Worm (Caenorhabditis elegans) whole organism, L2 larva: ENCODE data around the gene W06F12.3.

Experiments used
- C34F6.9 ChIP-seq: fragments of 150-350 bp; optimal IDR thresholded peaks from 2 replicates; lab custom pipeline; 2014; ENCODE audit warnings: missing biosample characterization, missing genetic modification characterization
- F13H6.1 ChIP-seq: sonication (generic microtip); optimal IDR thresholded peaks from 2 replicates; lab custom pipeline; 2016; ENCODE audit warnings: missing genetic modification characterization, missing compliant biosample characterization
- ZK546.5 ChIP-seq: sonication (generic microtip); optimal IDR thresholded peaks from 2 replicates; lab custom pipeline; 2017; ENCODE audit warnings: missing biosample characterization, missing genetic modification characterization
- alr-1 ChIP-seq: fragments of 150-350 bp; optimal IDR thresholded peaks from 2 replicates; lab custom pipeline; 2014; ENCODE audit warnings: missing biosample characterization, missing genetic modification characterization
- aly-2 ChIP-seq: fragments of 150-350 bp; optimal IDR thresholded peaks from 2 replicates; lab custom pipeline; 2014; ENCODE audit warnings: missing biosample characterization, missing genetic modification characterization
- ama-1 ChIP-seq: fragments of 150-350 bp; optimal IDR thresholded peaks from 2 replicates; lab custom pipeline; 2018; ENCODE audit warnings: inconsistent platforms
- blmp-1 ChIP-seq: sonication (generic microtip); optimal IDR thresholded peaks from 2 replicates; lab custom pipeline; 2017; ENCODE audit warnings: missing genetic modification characterization, mild to moderate bottlenecking, missing compliant biosample characterization, antibody characterized with exemption, moderate library complexity; ENCODE audit not compliant: insufficient read depth
- ceh-16 ChIP-seq: fragments of 150-350 bp; optimal IDR thresholded peaks from 2 replicates; lab custom pipeline; 2014; ENCODE audit warnings: missing biosample characterization, missing genetic modification characterization
- ceh-82 ChIP-seq: fragments of 150-350 bp; optimal IDR thresholded peaks from 2 replicates; lab custom pipeline; 2014; ENCODE audit warnings: missing biosample characterization, missing genetic modification characterization
- crh-2 ChIP-seq: sonication (generic microtip); optimal IDR thresholded peaks from 2 replicates; lab custom pipeline; 2017; ENCODE audit warnings: missing biosample characterization, missing genetic modification characterization
- dmd-4 ChIP-seq: sonication (generic microtip); optimal IDR thresholded peaks from 2 replicates; lab custom pipeline; 2017; ENCODE audit warnings: missing biosample characterization, missing genetic modification characterization
- egl-27 ChIP-seq: sonication (generic microtip); optimal IDR thresholded peaks from 3 replicates; lab custom pipeline; 2017; ENCODE audit warnings: missing biosample characterization, missing genetic modification reagents, missing genetic modification characterization
- elt-1 ChIP-seq: fragments of 150-350 bp; optimal IDR thresholded peaks from 2 replicates; lab custom pipeline; 2014; ENCODE audit warnings: missing biosample characterization, missing genetic modification characterization
- elt-3 ChIP-seq: sonication (generic microtip); optimal IDR thresholded peaks from 2 replicates; lab custom pipeline; 2017; ENCODE audit warnings: missing biosample characterization, missing genetic modification characterization
- fos-1 ChIP-seq: fragments of 150-350 bp; optimal IDR thresholded peaks from 2 replicates; lab custom pipeline; 2014; ENCODE audit warnings: missing biosample characterization, missing genetic modification characterization
- gmeb-1 ChIP-seq: fragments of 150-350 bp; optimal IDR thresholded peaks from 2 replicates; lab custom pipeline; 2014; ENCODE audit warnings: missing biosample characterization, missing genetic modification characterization
- lin-11 ChIP-seq: fragments of 150-350 bp; sonication (generic microtip); optimal IDR thresholded peaks from 2 replicates; lab custom pipeline; 2014; ENCODE audit warnings: missing biosample characterization, missing genetic modification characterization, inconsistent platforms, mixed read lengths
- lin-13 ChIP-seq: fragments of 150-350 bp; optimal IDR thresholded peaks from 2 replicates; lab custom pipeline; 2014; ENCODE audit warnings: missing biosample characterization, missing genetic modification reagents, missing genetic modification characterization
- lsy-2 ChIP-seq, 2 experiments: fragments of 150-350 bp in 1 of 2; sonication (generic microtip) in 1 of 2; optimal IDR thresholded peaks; 2 replicates each; lab custom pipeline; 2014 to 2017; ENCODE audit warnings: missing biosample characterization in 2 of 2, missing genetic modification characterization in 2 of 2
- mab-5 ChIP-seq: fragments of 150-350 bp; optimal IDR thresholded peaks from 2 replicates; lab custom pipeline; 2014; ENCODE audit warnings: missing biosample characterization, missing genetic modification characterization
- mbf-1 ChIP-seq: sonication (generic microtip); optimal IDR thresholded peaks from 2 replicates; lab custom pipeline; 2017; ENCODE audit warnings: missing biosample characterization, missing genetic modification characterization
- mdl-1 ChIP-seq, 2 experiments: fragments of 150-350 bp in 1 of 2; sonication (generic microtip) in 1 of 2; optimal IDR thresholded peaks; 2 replicates each; lab custom pipeline; 2017; ENCODE audit warnings: missing biosample characterization in 2 of 2, missing genetic modification characterization in 2 of 2
- nhr-10 ChIP-seq: sonication (generic microtip); optimal IDR thresholded peaks from 2 replicates; lab custom pipeline; 2017; ENCODE audit warnings: missing biosample characterization, missing genetic modification characterization
- nhr-11 ChIP-seq: fragments of 150-350 bp; optimal IDR thresholded peaks from 2 replicates; lab custom pipeline; 2014; ENCODE audit warnings: missing biosample characterization, missing genetic modification characterization
- nhr-12 ChIP-seq: fragments of 150-350 bp; optimal IDR thresholded peaks from 2 replicates; lab custom pipeline; 2014; ENCODE audit warnings: missing biosample characterization, missing genetic modification characterization
- nhr-129 ChIP-seq: fragments of 150-350 bp; optimal IDR thresholded peaks from 2 replicates; lab custom pipeline; 2014; ENCODE audit warnings: missing biosample characterization, missing genetic modification characterization
- nhr-21 ChIP-seq: fragments of 150-350 bp; optimal IDR thresholded peaks from 2 replicates; lab custom pipeline; 2014; ENCODE audit warnings: missing biosample characterization, missing genetic modification characterization
- nhr-23 ChIP-seq: fragments of 150-350 bp; optimal IDR thresholded peaks from 2 replicates; lab custom pipeline; 2014; ENCODE audit warnings: missing biosample characterization, missing genetic modification reagents, missing genetic modification characterization
- nhr-237 ChIP-seq: fragments of 150-350 bp; optimal IDR thresholded peaks from 2 replicates; lab custom pipeline; 2014; ENCODE audit warnings: missing biosample characterization, missing genetic modification characterization
- nhr-25 ChIP-seq: fragments of 150-350 bp; sonication (generic microtip); optimal IDR thresholded peaks from 3 replicates; lab custom pipeline; 2014; ENCODE audit warnings: missing biosample characterization, missing genetic modification characterization
- nhr-6 ChIP-seq: fragments of 150-350 bp; optimal IDR thresholded peaks from 2 replicates; lab custom pipeline; 2014; ENCODE audit warnings: missing biosample characterization, missing genetic modification characterization
- nhr-77 ChIP-seq: fragments of 150-350 bp; optimal IDR thresholded peaks from 2 replicates; lab custom pipeline; 2014; ENCODE audit warnings: missing biosample characterization, missing genetic modification characterization
- peb-1 ChIP-seq: fragments of 150-350 bp; optimal IDR thresholded peaks from 2 replicates; lab custom pipeline; 2014; ENCODE audit warnings: missing biosample characterization, missing genetic modification characterization
- sem-4 ChIP-seq: fragments of 150-350 bp; optimal IDR thresholded peaks from 2 replicates; lab custom pipeline; 2014; ENCODE audit warnings: missing biosample characterization, missing genetic modification reagents, missing genetic modification characterization
- skn-1 ChIP-seq: sonication (generic microtip); optimal IDR thresholded peaks from 2 replicates; lab custom pipeline; 2017; ENCODE audit warnings: missing biosample characterization, missing genetic modification characterization
- sma-3 ChIP-seq: sonication (generic microtip); optimal IDR thresholded peaks from 2 replicates; lab custom pipeline; 2016; ENCODE audit warnings: missing genetic modification reagents, missing genetic modification characterization, missing compliant biosample characterization
- sma-9 ChIP-seq, 2 experiments: fragments of 150-350 bp in 1 of 2; sonication (generic microtip) in 1 of 2; optimal IDR thresholded peaks; 2 replicates each; lab custom pipeline; 2014 to 2016; ENCODE audit warnings: missing genetic modification characterization in 2 of 2, mild to moderate bottlenecking in 1 of 2, missing biosample characterization in 1 of 2, missing compliant biosample characterization in 1 of 2, missing genetic modification reagents in 1 of 2, moderate library complexity in 1 of 2
- snpc-4 ChIP-seq: fragments of 150-350 bp; optimal IDR thresholded peaks from 2 replicates; lab custom pipeline; 2014; ENCODE audit warnings: missing biosample characterization, missing genetic modification characterization
- unc-39 ChIP-seq: fragments of 150-350 bp; optimal IDR thresholded peaks from 2 replicates; lab custom pipeline; 2014; ENCODE audit warnings: missing biosample characterization, missing genetic modification characterization
- zag-1 ChIP-seq: fragments of 150-350 bp; optimal IDR thresholded peaks from 2 replicates; lab custom pipeline; 2014; ENCODE audit warnings: missing biosample characterization, missing genetic modification characterization
- ztf-1 ChIP-seq: fragments of 200-800 bp; sonication (Bioruptor generic); conservative IDR thresholded peaks from 2 replicates; pipeline ENCODE4 v1.3.6; 2022; ENCODE audit warnings: missing genetic modification characterization, missing compliant biosample characterization
- ztf-11 ChIP-seq: sonication (generic microtip); optimal IDR thresholded peaks from 2 replicates; lab custom pipeline; 2017; ENCODE audit warnings: missing biosample characterization, missing genetic modification characterization
- ztf-4 ChIP-seq: fragments of 150-350 bp; optimal IDR thresholded peaks from 2 replicates; lab custom pipeline; 2014; ENCODE audit warnings: missing biosample characterization, missing genetic modification characterization

W06F12.3 gene

ce11 chrIII:13718403-13718969 is 16.3 kb upstream of the W06F12.3 start:
- TF ChIP-seq F13H6.1 (tag; lab: Kevin White, UChicago) (peak; percentile 51), sma-9 (GFP tag; optimal IDR thresholded peaks at IDR 0.05; lab: Kevin White, UChicago) (peak; percentile 47), sma-9 (tag; optimal IDR thresholded peaks at IDR 0.05; lab: Kevin White, UChicago) (no peak), gmeb-1 (no peak), zag-1 (tag; lab: Kevin White, UChicago) (peak; percentile 19), fos-1 (tag; lab: Kevin White, UChicago) (peak; percentile 13), sem-4 (tag; lab: Kevin White, UChicago) (no peak), ztf-1 (GFP tag; lab: Robert Waterston, UW) (no peak), lsy-2 (tag; optimal IDR thresholded peaks at IDR 0.05; lab: Kevin White, UChicago) (peak in 1 of 2 experiments; percentile 30), nhr-129 (tag; lab: Kevin White, UChicago) (peak; percentile 17)
- TF ChIP-seq, all 48 proteins: peak for 6

DNA sequence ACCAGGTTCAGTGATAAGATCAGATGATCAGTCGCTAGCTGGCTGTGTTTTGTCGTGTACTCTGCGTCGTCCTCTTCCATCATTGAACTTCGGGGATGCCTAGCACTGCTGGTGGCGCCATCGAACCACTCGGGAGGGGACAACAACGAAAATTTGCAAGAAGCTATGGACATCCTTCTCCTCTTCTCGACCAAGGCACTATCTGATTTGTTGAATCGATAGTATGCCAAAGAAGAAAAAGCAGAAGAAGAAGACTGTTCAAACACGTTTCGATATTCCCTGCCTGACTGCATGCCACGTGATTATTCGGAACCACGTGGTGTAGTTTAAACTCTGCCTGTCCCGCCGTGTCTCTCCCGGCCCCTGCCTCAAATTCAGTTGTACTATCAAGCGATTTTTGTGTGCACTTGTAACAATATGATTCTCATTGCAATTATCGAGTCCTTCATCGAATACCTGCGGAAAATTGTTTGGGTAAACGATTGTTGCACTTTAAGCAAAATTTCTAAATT is 15.5 kb upstream of the W06F12.3 start:
- TF ChIP-seq F13H6.1 (tag; lab: Kevin White, UChicago), result peak; percentile 55
- no peak for TF ChIP-seq dmd-4 (tag; lab: Kevin White, UChicago)
- no peak for TF ChIP-seq unc-39 (tag; lab: Kevin White, UChicago)
- no peak for TF ChIP-seq nhr-11
- TF ChIP-seq crh-2 (tag; lab: Kevin White, UChicago), result peak; percentile 19
- TF ChIP-seq peb-1 (tag; lab: Kevin White, UChicago), result no peak
- TF ChIP-seq elt-3 (tag; lab: Kevin White, UChicago), result no peak
- TF ChIP-seq ama-1, result peak; percentile 22
- peak; percentile 10 for TF ChIP-seq sma-3 (GFP tag; lab: Kevin White, UChicago)
- TF ChIP-seq nhr-25 (tag; lab: Kevin White, UChicago), result peak; percentile 80
- peak; percentile 24 for TF ChIP-seq ztf-4
- TF ChIP-seq nhr-237 (tag; lab: Kevin White, UChicago), result no peak
- TF ChIP-seq nhr-21 (tag; lab: Kevin White, UChicago), result peak; percentile 63
- peak; percentile 2 for TF ChIP-seq blmp-1 (tag; lab: Kevin White, UChicago)
- no peak for TF ChIP-seq mbf-1 (tag; lab: Kevin White, UChicago)
- no peak for TF ChIP-seq zag-1 (tag; lab: Kevin White, UChicago)
- peak in 1 of 2 experiments; percentile 24 for TF ChIP-seq lsy-2 (tag; optimal IDR thresholded peaks at IDR 0.05; lab: Kevin White, UChicago)
- no peak for TF ChIP-seq ceh-82 (tag; lab: Kevin White, UChicago)
- TF ChIP-seq sem-4 (tag; lab: Kevin White, UChicago), result no peak
- no peak for TF ChIP-seq mab-5 (tag; lab: Kevin White, UChicago)
- TF ChIP-seq sma-9 (GFP tag; optimal IDR thresholded peaks at IDR 0.05; lab: Kevin White, UChicago), result peak; percentile 57
- TF ChIP-seq sma-9 (tag; optimal IDR thresholded peaks at IDR 0.05; lab: Kevin White, UChicago), result no peak
- peak; percentile 53 to 71 for TF ChIP-seq mdl-1 (tag; optimal IDR thresholded peaks at IDR 0.05; lab: Kevin White, UChicago)

DNA sequence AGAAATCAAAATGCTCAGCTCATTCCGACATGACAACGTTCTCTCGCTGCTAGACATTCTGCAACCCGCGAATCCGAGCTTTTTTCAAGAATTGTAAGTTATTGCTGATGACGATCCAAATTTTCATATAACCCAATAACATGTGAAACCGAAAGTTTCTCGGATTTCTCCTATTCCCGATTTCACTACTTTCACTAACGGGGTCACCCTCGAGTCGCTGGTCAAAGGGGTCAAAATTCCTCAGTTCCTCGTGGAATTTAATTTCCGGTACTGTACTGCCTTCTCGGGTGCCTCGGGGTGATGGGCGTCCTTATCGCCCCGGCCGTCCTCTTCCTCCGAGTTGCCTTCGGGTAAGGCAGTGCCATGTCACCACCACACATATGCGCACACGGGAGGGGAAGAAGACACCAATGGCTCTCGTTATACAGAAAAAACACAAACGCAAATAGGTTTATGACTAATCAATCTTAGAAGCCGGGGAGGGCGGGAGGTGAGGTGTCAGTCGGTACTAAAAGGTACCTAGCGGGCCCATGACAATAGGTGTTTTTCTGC is 14.6 kb upstream of the W06F12.3 start:
- TF ChIP-seq ama-1 (peak; percentile 56), nhr-11 (no peak), gmeb-1 (no peak), sem-4 (tag; lab: Kevin White, UChicago) (peak; percentile 5), ztf-11 (tag; lab: Kevin White, UChicago) (no peak), ceh-82 (tag; lab: Kevin White, UChicago) (no peak), unc-39 (tag; lab: Kevin White, UChicago) (no peak), ceh-16 (tag; lab: Kevin White, UChicago) (peak; percentile 6), sma-3 (GFP tag; lab: Kevin White, UChicago) (no peak), crh-2 (tag; lab: Kevin White, UChicago) (no peak), lin-13 (GFP tag; lab: Kevin White, UChicago) (no peak), lin-11 (tag; lab: Kevin White, UChicago) (no peak), nhr-21 (tag; lab: Kevin White, UChicago) (no peak), nhr-23 (tag; lab: Kevin White, UChicago) (no peak), nhr-10 (tag; lab: Kevin White, UChicago) (no peak), alr-1 (tag; lab: Kevin White, UChicago) (no peak), nhr-12 (no peak), skn-1 (tag; lab: Kevin White, UChicago) (no peak), nhr-237 (tag; lab: Kevin White, UChicago) (no peak), snpc-4 (no peak), ztf-1 (GFP tag; lab: Robert Waterston, UW) (no peak), aly-2 (tag; lab: Kevin White, UChicago) (no peak), elt-1 (no peak), nhr-6 (tag; lab: Kevin White, UChicago) (no peak), C34F6.9 (tag; lab: Kevin White, UChicago) (no peak), fos-1 (tag; lab: Kevin White, UChicago) (no peak), mab-5 (tag; lab: Kevin White, UChicago) (no peak), egl-27 (tag; lab: Kevin White, UChicago) (no peak), blmp-1 (tag; lab: Kevin White, UChicago) (peak; percentile 79), dmd-4 (tag; lab: Kevin White, UChicago) (no peak), elt-3 (tag; lab: Kevin White, UChicago) (no peak), nhr-25 (tag; lab: Kevin White, UChicago) (no peak), nhr-77 (tag; lab: Kevin White, UChicago) (no peak), ZK546.5 (tag; lab: Kevin White, UChicago) (no peak), mbf-1 (tag; lab: Kevin White, UChicago) (no peak)
